Worm (Caenorhabditis elegans) whole organism, L2 larva: ENCODE measurements around the gene golg-4.
A peak's percentile ranks its signal among the peaks of the same experiment; 100 is the strongest.

Source experiments
- alr-1 ChIP-seq: fragments of 150-350 bp; optimal IDR thresholded peaks from 2 replicates; lab custom pipeline; 2014; ENCODE audit warnings: missing biosample characterization, missing genetic modification characterization
- egl-27 ChIP-seq: sonication (generic microtip); optimal IDR thresholded peaks from 3 replicates; lab custom pipeline; 2017; ENCODE audit warnings: missing biosample characterization, missing genetic modification reagents, missing genetic modification characterization
- fos-1 ChIP-seq: fragments of 150-350 bp; optimal IDR thresholded peaks from 2 replicates; lab custom pipeline; 2014; ENCODE audit warnings: missing biosample characterization, missing genetic modification characterization
- lin-13 ChIP-seq: fragments of 150-350 bp; optimal IDR thresholded peaks from 2 replicates; lab custom pipeline; 2014; ENCODE audit warnings: missing biosample characterization, missing genetic modification reagents, missing genetic modification characterization
- mdl-1 ChIP-seq, 2 experiments: fragments of 150-350 bp in 1 of 2; sonication (generic microtip) in 1 of 2; optimal IDR thresholded peaks; 2 replicates each; lab custom pipeline; 2017; ENCODE audit warnings: missing biosample characterization in 2 of 2, missing genetic modification characterization in 2 of 2
- nhr-11 ChIP-seq: fragments of 150-350 bp; optimal IDR thresholded peaks from 2 replicates; lab custom pipeline; 2014; ENCODE audit warnings: missing biosample characterization, missing genetic modification characterization
- nhr-237 ChIP-seq: fragments of 150-350 bp; optimal IDR thresholded peaks from 2 replicates; lab custom pipeline; 2014; ENCODE audit warnings: missing biosample characterization, missing genetic modification characterization
- unc-39 ChIP-seq: fragments of 150-350 bp; optimal IDR thresholded peaks from 2 replicates; lab custom pipeline; 2014; ENCODE audit warnings: missing biosample characterization, missing genetic modification characterization
- unc-55 ChIP-seq: fragments of 150-350 bp; sonication (generic microtip); optimal IDR thresholded peaks from 3 replicates; lab custom pipeline; 2014; ENCODE audit warnings: missing biosample characterization, missing genetic modification reagents, missing genetic modification characterization

DNA sequence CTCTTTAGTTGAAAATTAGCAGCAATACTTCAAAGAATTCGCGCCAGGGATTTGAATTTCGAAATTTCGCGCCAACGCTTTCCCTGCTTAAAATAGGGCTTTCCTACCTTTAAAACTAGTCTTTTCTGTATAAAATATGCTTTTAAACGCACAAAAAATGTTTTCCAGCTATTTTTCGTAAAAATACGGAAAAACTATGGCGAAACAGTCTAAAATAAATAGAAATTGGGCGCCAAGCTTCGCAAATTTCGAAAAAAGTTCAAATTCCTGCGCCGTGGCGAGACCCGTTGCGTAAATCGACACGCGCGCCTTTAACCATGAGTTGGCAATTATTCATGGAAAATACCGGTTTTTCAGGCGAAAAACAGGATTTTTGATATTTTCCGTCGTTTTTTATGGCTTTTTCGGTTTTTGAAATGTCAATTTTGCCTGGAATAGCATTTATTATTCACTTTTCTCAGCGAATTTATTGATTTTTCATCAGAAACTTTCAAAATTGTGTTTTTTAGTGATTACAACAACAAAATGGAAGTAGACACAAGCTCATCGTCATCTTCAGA is 934 bp upstream of the golg-4 start, which contains the start of the genes npp-9 and F59A2.5:
- no peak for TF ChIP-seq unc-39 (tag; lab: Kevin White, UChicago)
- peak; percentile 62 for TF ChIP-seq fos-1 (tag; lab: Kevin White, UChicago)
- peak; percentile 71 for TF ChIP-seq unc-55 (GFP tag; lab: Kevin White, UChicago)
- no peak for TF ChIP-seq egl-27 (tag; lab: Kevin White, UChicago)
- no peak for TF ChIP-seq alr-1 (tag; lab: Kevin White, UChicago)
- no peak for TF ChIP-seq nhr-11 (tag; lab: Kevin White, UChicago)
- TF ChIP-seq nhr-237 (tag; lab: Kevin White, UChicago): no peak
- TF ChIP-seq mdl-1 (tag; optimal IDR thresholded peaks at IDR 0.05; lab: Kevin White, UChicago): no peak
- TF ChIP-seq lin-13 (GFP tag; lab: Kevin White, UChicago): peak; percentile 10
